Fruit fly (Drosophila melanogaster): ENCODE results near the gene rst.

The rst gene

dm6 chrX:3019334-3019978 is 45.8 kb upstream of the rst start:
- TF ChIP-seq pfk (GFP tag; optimal IDR thresholded peaks at IDR 0.05) (no peak), tin (GFP tag; optimal IDR thresholded peaks at IDR 0.05) (peak; percentile 25), zen (tag; optimal IDR thresholded peaks at IDR 0.05) (no peak), CG32532 (GFP tag; IDR thresholded peaks at IDR 0.05) (peak; percentile 62), CG14667 (GFP tag; IDR thresholded peaks at IDR 0.05) (peak; percentile 49), PHDP (tag; optimal IDR thresholded peaks at IDR 0.05) (peak; percentile 54), CG3995 (GFP tag; optimal IDR thresholded peaks at IDR 0.05) (no peak), bcd (GFP tag; optimal IDR thresholded peaks at IDR 0.05) (peak; percentile 39), CG10366 (GFP tag; IDR thresholded peaks at IDR 0.05) (peak; percentile 48), en (GFP tag; optimal IDR thresholded peaks at IDR 0.05) (no peak), crp (GFP tag; optimal IDR thresholded peaks at IDR 0.05) (no peak), Blimp-1 (GFP tag; optimal IDR thresholded peaks at IDR 0.05) (peak; percentile 27), CG12769 (tag; optimal IDR thresholded peaks at IDR 0.05) (no peak), run (tag; optimal IDR thresholded peaks at IDR 0.05) (no peak), CG11695 (GFP tag; IDR thresholded peaks at IDR 0.05) (0 out of 3 replicates have a peak, but pooled peaks have one; percentile 60), Taf1 (GFP tag; IDR thresholded peaks at IDR 0.05) (peak; percentile 10; the same call in 1 of the 2 replicates), ssp (GFP tag; IDR thresholded peaks at IDR 0.05) (peak; percentile 47), E2f1 (GFP tag; IDR thresholded peaks at IDR 0.05) (peak; percentile 59), sd (tag; optimal IDR thresholded peaks at IDR 0.05) (peak; percentile 17), NK7.1 (GFP tag; optimal IDR thresholded peaks at IDR 0.05) (no peak), otp (GFP tag; IDR thresholded peaks at IDR 0.05) (peak; percentile 53; the same call in 1 of the 3 replicates), CG17359 (tag; optimal IDR thresholded peaks at IDR 0.05) (peak; percentile 72), Gsc (GFP tag; IDR thresholded peaks at IDR 0.05) (no peak), HLHmδ (GFP tag; optimal IDR thresholded peaks at IDR 0.05) (no peak), vvl (GFP tag; IDR thresholded peaks at IDR 0.05) (peak; percentile 74), ro (GFP tag; IDR thresholded peaks at IDR 0.05) (no peak), Hmr (GFP tag; optimal IDR thresholded peaks at IDR 0.05) (peak; percentile 59), CG7271 (tag; optimal IDR thresholded peaks at IDR 0.05) (no peak), usp (GFP tag; optimal IDR thresholded peaks at IDR 0.05) (no peak), NfI (GFP tag; optimal IDR thresholded peaks at IDR 0.05) (peak; percentile 46), insv (GFP tag; optimal IDR thresholded peaks at IDR 0.05) (no peak), phol (tag; optimal IDR thresholded peaks at IDR 0.05) (peak; percentile 56), fu2 (GFP tag; optimal IDR thresholded peaks at IDR 0.05) (no peak), chif (GFP tag; optimal IDR thresholded peaks at IDR 0.05) (no peak), Nf-YA (GFP tag; IDR thresholded peaks at IDR 0.05) (no peak), CG33557 (GFP tag; optimal IDR thresholded peaks at IDR 0.05) (no peak), Dek (tag; optimal IDR thresholded peaks at IDR 0.05) (peak; percentile 47), CG9437 (GFP tag; optimal IDR thresholded peaks at IDR 0.05) (peak; percentile 38), Dll (GFP tag; IDR thresholded peaks at IDR 0.05; ENCODE audit: partially characterized antibody) (no peak), CG14050 (GFP tag; IDR thresholded peaks at IDR 0.05) (peak; percentile 58; the same call in 2 of the 3 replicates), kah (GFP tag; optimal IDR thresholded peaks at IDR 0.05) (no peak), MTF-1 (GFP tag; optimal IDR thresholded peaks at IDR 0.05; ENCODE audit: borderline replicate concordance) (no peak), Max (GFP tag; optimal IDR thresholded peaks at IDR 0.05) (no peak), HLH3B (GFP tag; IDR thresholded peaks at IDR 0.05) (0 out of 2 replicates have a peak, but pooled peaks have one; percentile 55), CG17361 (GFP tag; IDR thresholded peaks at IDR 0.05) (peak; percentile 55; the same call in 2 of the 3 replicates), h (optimal IDR thresholded peaks at IDR 0.05) (no peak), CG30431 (GFP tag; optimal IDR thresholded peaks at IDR 0.05) (peak; percentile 10), CG10274 (GFP tag; optimal IDR thresholded peaks at IDR 0.05) (no peak), Fer3 (tag; optimal IDR thresholded peaks at IDR 0.05) (peak; percentile 49), kay (GFP tag; optimal IDR thresholded peaks at IDR 0.05) (no peak)

Measured in whole organism, embryonic.